Fruit fly (Drosophila melanogaster) S2 (cell line): Measurements from ENCODE around the gene wntD.

ENCODE experiments used
- CG8478 ChIP-seq: fragments of >200 bp; optimal IDR thresholded peaks from 2 replicates; lab custom pipeline; 2018
- CTCF ChIP-seq, 2 experiments: fragments of >200 bp; optimal IDR thresholded peaks; 2 replicates each; lab custom pipeline; 2018

- TF ChIP-seq CG8478 (lab: Kevin White, UChicago) (no peak), CTCF (optimal IDR thresholded peaks at IDR 0.05; lab: Kevin White, UChicago) (no peak)
Observed at dm6 chr3R:13260114-13260673, 32.8 kb downstream of the wntD start, which contains the start of gene CG11686.
